Worm (Caenorhabditis elegans) whole organism, L3 larva: ENCODE results near the gene C02C6.14.
A peak's percentile ranks its signal among the peaks of the same experiment; 100 is the strongest.

Source experiments
- R02D3.7 ChIP-seq: fragments of 150-350 bp; optimal IDR thresholded peaks from 2 replicates; lab custom pipeline; 2014; ENCODE audit warnings: missing biosample characterization, missing genetic modification characterization
- aly-2 ChIP-seq: fragments of 150-350 bp; optimal IDR thresholded peaks from 2 replicates; lab custom pipeline; 2014; ENCODE audit warnings: missing biosample characterization, missing genetic modification characterization
- ceh-28 ChIP-seq: fragments of 150-350 bp; optimal IDR thresholded peaks from 2 replicates; lab custom pipeline; 2014; ENCODE audit warnings: missing biosample characterization, missing genetic modification reagents, missing genetic modification characterization
- ceh-9 ChIP-seq: sonication (generic microtip); optimal IDR thresholded peaks from 2 replicates; lab custom pipeline; 2018; ENCODE audit warnings: missing biosample characterization, missing genetic modification characterization
- daf-12 ChIP-seq: fragments of 150-350 bp; optimal IDR thresholded peaks from 2 replicates; lab custom pipeline; 2014; ENCODE audit warnings: missing biosample characterization, missing genetic modification reagents, missing genetic modification characterization
- egl-27 ChIP-seq: sonication (generic microtip); optimal IDR thresholded peaks from 4 replicates; lab custom pipeline; 2017; ENCODE audit warnings: missing biosample characterization, missing genetic modification reagents, missing genetic modification characterization
- egl-5 ChIP-seq: fragments of 150-350 bp; optimal IDR thresholded peaks from 2 replicates; lab custom pipeline; 2017; ENCODE audit warnings: missing biosample characterization, missing genetic modification reagents, missing genetic modification characterization, inconsistent platforms
- elt-1 ChIP-seq: fragments of 150-350 bp; optimal IDR thresholded peaks from 2 replicates; lab custom pipeline; 2014; ENCODE audit warnings: missing biosample characterization, missing genetic modification characterization
- elt-2 ChIP-seq: sonication (generic microtip); optimal IDR thresholded peaks from 2 replicates; lab custom pipeline; 2016; ENCODE audit warnings: missing genetic modification reagents, mild to moderate bottlenecking, missing genetic modification characterization, missing compliant biosample characterization
- elt-3 ChIP-seq, 3 experiments: fragments of 150-350 bp in 1 of 3; sonication (generic microtip) in 2 of 3; optimal IDR thresholded peaks; 2 replicates in 2 of 3; 4 replicates in 1 of 3; lab custom pipeline; 2014 to 2017; ENCODE audit warnings: missing biosample characterization in 3 of 3, missing genetic modification characterization in 3 of 3
- fkh-2 ChIP-seq: fragments of 150-350 bp; optimal IDR thresholded peaks from 2 replicates; lab custom pipeline; 2014; ENCODE audit warnings: missing biosample characterization, missing genetic modification reagents, missing genetic modification characterization
- fos-1 ChIP-seq: fragments of 150-350 bp; optimal IDR thresholded peaks from 2 replicates; lab custom pipeline; 2014; ENCODE audit warnings: missing biosample characterization, missing genetic modification characterization
- hmg-11 ChIP-seq: sonication (generic microtip); optimal IDR thresholded peaks from 2 replicates; lab custom pipeline; 2016; ENCODE audit warnings: missing genetic modification characterization, missing compliant biosample characterization
- jun-1 ChIP-seq: fragments of 150-350 bp; optimal IDR thresholded peaks from 2 replicates; lab custom pipeline; 2014; ENCODE audit warnings: missing biosample characterization, missing genetic modification reagents, missing genetic modification characterization
- lin-15B ChIP-seq: fragments of 150-350 bp; optimal IDR thresholded peaks from 2 replicates; lab custom pipeline; 2014; ENCODE audit warnings: missing biosample characterization, missing genetic modification characterization
- lin-39 ChIP-seq: fragments of 150-350 bp; optimal IDR thresholded peaks from 2 replicates; lab custom pipeline; 2018; ENCODE audit warnings: missing biosample characterization, missing genetic modification reagents, missing genetic modification characterization
- mdl-1 ChIP-seq: fragments of 150-350 bp; optimal IDR thresholded peaks from 2 replicates; lab custom pipeline; 2014; ENCODE audit warnings: missing biosample characterization, missing genetic modification characterization
- mml-1 ChIP-seq: fragments of 150-350 bp; sonication (generic microtip); optimal IDR thresholded peaks from 3 replicates; lab custom pipeline; 2014; ENCODE audit warnings: missing biosample characterization, missing genetic modification characterization
- nfya-1 ChIP-seq: sonication (generic microtip); optimal IDR thresholded peaks from 2 replicates; lab custom pipeline; 2017; ENCODE audit warnings: missing genetic modification characterization, mild to moderate bottlenecking, missing compliant biosample characterization, antibody characterized with exemption, moderate library complexity; ENCODE audit not compliant: insufficient read depth
- nhr-12 ChIP-seq: fragments of 150-350 bp; optimal IDR thresholded peaks from 2 replicates; lab custom pipeline; 2014; ENCODE audit warnings: missing biosample characterization, missing genetic modification characterization
- nhr-23 ChIP-seq: fragments of 150-350 bp; optimal IDR thresholded peaks from 2 replicates; lab custom pipeline; 2014; ENCODE audit warnings: missing biosample characterization, missing genetic modification reagents, missing genetic modification characterization
- nhr-237 ChIP-seq: fragments of 150-350 bp; optimal IDR thresholded peaks from 2 replicates; lab custom pipeline; 2014; ENCODE audit warnings: missing biosample characterization, missing genetic modification characterization
- nhr-25 ChIP-seq: sonication (generic microtip); optimal IDR thresholded peaks from 2 replicates; lab custom pipeline; 2017; ENCODE audit warnings: missing biosample characterization, missing genetic modification characterization
- nhr-28 ChIP-seq: fragments of 150-350 bp; optimal IDR thresholded peaks from 2 replicates; lab custom pipeline; 2014; ENCODE audit warnings: missing biosample characterization, missing genetic modification characterization
- nhr-43 ChIP-seq: sonication (generic microtip); optimal IDR thresholded peaks from 2 replicates; lab custom pipeline; 2016; ENCODE audit warnings: mild to moderate bottlenecking, missing genetic modification characterization, missing compliant biosample characterization; ENCODE audit not compliant: poor library complexity, severe bottlenecking
- nhr-67 ChIP-seq: fragments of 150-350 bp; optimal IDR thresholded peaks from 2 replicates; lab custom pipeline; 2014; ENCODE audit warnings: missing biosample characterization, missing genetic modification characterization
- nhr-77 ChIP-seq: fragments of 150-350 bp; optimal IDR thresholded peaks from 2 replicates; lab custom pipeline; 2014; ENCODE audit warnings: missing biosample characterization, missing genetic modification characterization
- pha-4 ChIP-seq: fragments of 150-350 bp; optimal IDR thresholded peaks from 2 replicates; lab custom pipeline; 2014; ENCODE audit warnings: missing biosample characterization, missing genetic modification reagents, missing genetic modification characterization
- skn-1 ChIP-seq: fragments of 150-350 bp; optimal IDR thresholded peaks from 2 replicates; lab custom pipeline; 2014; ENCODE audit warnings: missing biosample characterization, missing genetic modification characterization
- snpc-4 ChIP-seq: fragments of 150-350 bp; optimal IDR thresholded peaks from 2 replicates; lab custom pipeline; 2014; ENCODE audit warnings: missing biosample characterization, missing genetic modification characterization
- tbx-2 ChIP-seq: sonication (generic microtip); optimal IDR thresholded peaks from 2 replicates; lab custom pipeline; 2016; ENCODE audit warnings: mild to moderate bottlenecking, missing genetic modification characterization, missing compliant biosample characterization
- unc-62 ChIP-seq: fragments of 150-350 bp; sonication (generic microtip); optimal IDR thresholded peaks from 4 replicates; lab custom pipeline; 2014; ENCODE audit warnings: missing biosample characterization, missing genetic modification reagents, missing genetic modification characterization
- zag-1 ChIP-seq: fragments of 150-350 bp; optimal IDR thresholded peaks from 2 replicates; lab custom pipeline; 2014; ENCODE audit warnings: missing biosample characterization, missing genetic modification characterization
- ztf-4 ChIP-seq: fragments of 150-350 bp; optimal IDR thresholded peaks from 2 replicates; lab custom pipeline; 2014; ENCODE audit warnings: missing biosample characterization, missing genetic modification characterization

The C02C6.14 gene

ce11 chrX:15504795-15505194, 32.7 kb upstream of the C02C6.14 start, which contains the start of gene tbh-1:
Gene tbh-1 (minus strand): TSS chrX:15504895.
- TF ChIP-seq nhr-237 (tag; lab: Kevin White, UChicago) (no peak), ceh-9 (tag; lab: Kevin White, UChicago) (no peak), mml-1 (tag; lab: Kevin White, UChicago) (no peak), aly-2 (tag; lab: Kevin White, UChicago) (no peak), nhr-67 (no peak), nhr-12 (tag; lab: Kevin White, UChicago) (no peak), elt-3 (tag; optimal IDR thresholded peaks at IDR 0.05; lab: Kevin White, UChicago) (no peak), elt-1 (tag; lab: Kevin White, UChicago) (no peak), fkh-2 (tag; lab: Kevin White, UChicago) (no peak), daf-12 (tag; lab: Kevin White, UChicago) (no peak), nfya-1 (tag; lab: Kevin White, UChicago) (no peak), tbx-2 (tag; lab: Kevin White, UChicago) (no peak), nhr-25 (tag; lab: Kevin White, UChicago) (no peak), unc-62 (GFP tag; lab: Kevin White, UChicago) (no peak), hmg-11 (no peak)
- TF ChIP-seq, all 47 proteins: peak for 0

DNA sequence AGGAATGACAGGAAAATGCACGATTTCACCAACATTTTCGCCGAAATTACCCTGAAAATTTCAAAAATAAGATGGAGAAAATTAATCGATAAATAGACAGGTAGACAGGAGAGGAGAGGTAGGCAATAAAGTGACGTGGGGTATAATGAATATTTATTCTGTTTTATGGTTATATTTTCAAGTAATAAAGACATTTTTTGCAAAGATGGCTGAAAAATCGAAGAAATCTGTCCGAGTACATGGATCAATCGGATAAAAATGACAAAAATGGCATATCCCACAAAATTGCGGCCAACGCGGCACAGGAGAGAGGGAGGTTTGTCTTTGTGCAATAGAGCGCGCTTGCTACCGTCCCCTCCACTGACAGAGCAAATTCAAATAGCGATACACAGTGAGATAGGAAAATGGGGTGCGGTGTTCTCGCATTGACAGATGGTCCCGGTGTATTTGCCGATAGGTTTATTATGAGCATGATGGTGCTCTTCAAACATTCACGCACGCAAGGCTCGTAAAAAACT, 29.6 kb upstream of the C02C6.14 start, which contains the start of gene zipt-7.2:
Gene zipt-7.2, minus strand, starts transcription at position 51 of the 518 bp plus-strand sequence.
- TF ChIP-seq nhr-25 (tag; lab: Kevin White, UChicago), result no peak
- peak; percentile 6 for TF ChIP-seq ceh-28
- peak; percentile 59 for TF ChIP-seq lin-39 (tag; lab: Kevin White, UChicago)
- peak; percentile 36 for TF ChIP-seq hmg-11
- no peak for TF ChIP-seq ceh-9 (tag; lab: Kevin White, UChicago)
- TF ChIP-seq skn-1, result no peak
- TF ChIP-seq lin-15B (tag; lab: Kevin White, UChicago), result peak; percentile 41

DNA sequence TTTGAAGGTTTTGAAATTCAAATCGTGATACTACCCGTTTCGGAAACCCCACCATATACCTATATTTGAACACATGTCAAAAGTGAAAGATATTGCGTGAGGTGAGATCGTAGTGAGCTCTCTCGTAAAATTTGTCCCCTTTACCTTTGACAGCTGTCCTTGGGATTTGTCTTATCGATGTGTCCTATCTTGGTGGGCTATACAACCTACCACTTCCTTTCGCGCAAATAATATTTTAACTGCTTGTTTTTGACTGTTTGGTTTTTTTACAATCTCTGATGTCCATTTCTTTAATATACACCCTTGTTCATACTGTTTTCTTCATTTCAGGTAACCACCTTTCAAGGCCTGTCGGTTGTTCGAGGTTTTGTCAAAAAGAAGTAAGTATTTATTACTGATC, 27.8 kb upstream of the C02C6.14 start, which contains the start of gene eat-20:
Gene eat-20, plus strand, starts transcription at position 331 of the 400 bp plus-strand sequence.
- TF ChIP-seq mml-1 (tag; lab: Kevin White, UChicago) (no peak), hmg-11 (no peak), nhr-23 (tag; lab: Kevin White, UChicago) (peak; percentile 27), elt-1 (tag; lab: Kevin White, UChicago) (no peak), nhr-25 (tag; lab: Kevin White, UChicago) (peak; percentile 46)

- no peak for TF ChIP-seq egl-5 (tag; lab: Kevin White, UChicago)
- TF ChIP-seq snpc-4 (tag; lab: Kevin White, UChicago), result no peak
- no peak for TF ChIP-seq zag-1 (tag; lab: Kevin White, UChicago)
- no peak for TF ChIP-seq jun-1 (tag; lab: Kevin White, UChicago)
- TF ChIP-seq nhr-67, result no peak
- TF ChIP-seq tbx-2 (tag; lab: Kevin White, UChicago), result no peak
- no peak for TF ChIP-seq daf-12 (tag; lab: Kevin White, UChicago)
- no peak for TF ChIP-seq elt-2 (tag; lab: Kevin White, UChicago)
- no peak for TF ChIP-seq lin-15B (tag; lab: Kevin White, UChicago)
- no peak for TF ChIP-seq elt-3 (tag; optimal IDR thresholded peaks at IDR 0.05; lab: Kevin White, UChicago)
- TF ChIP-seq nhr-77, result no peak
- no peak for TF ChIP-seq nhr-25 (tag; lab: Kevin White, UChicago)
- TF ChIP-seq fos-1 (tag; lab: Kevin White, UChicago), result no peak
- TF ChIP-seq nfya-1 (tag; lab: Kevin White, UChicago), result no peak
- TF ChIP-seq skn-1, result no peak
- TF ChIP-seq elt-1 (tag; lab: Kevin White, UChicago), result no peak
- no peak for TF ChIP-seq aly-2 (tag; lab: Kevin White, UChicago)
- no peak for TF ChIP-seq egl-27 (tag; lab: Kevin White, UChicago)
- no peak for TF ChIP-seq hmg-11
Observed at ce11 chrX:15514547-15514946, 22.9 kb upstream of the C02C6.14 start.

DNA sequence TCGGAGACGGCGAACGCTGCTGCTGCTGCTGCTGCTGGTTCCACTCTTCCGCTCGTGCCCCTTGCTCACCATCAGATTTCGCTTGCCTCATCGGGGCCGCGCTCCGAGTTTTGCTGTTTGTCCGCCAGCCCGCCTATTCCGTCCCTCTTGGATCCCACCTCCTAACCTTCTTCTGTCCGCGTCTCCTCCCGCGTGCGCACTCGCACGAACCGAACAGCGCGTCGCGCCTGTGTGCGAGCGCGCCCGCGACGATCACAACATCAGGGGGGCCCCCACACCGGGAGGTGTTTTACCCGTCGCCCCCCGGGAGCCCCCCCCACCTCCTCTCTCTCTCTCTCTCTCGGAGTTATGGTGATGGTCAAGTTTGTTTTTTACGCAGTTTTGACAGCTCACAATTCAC, 21.7 kb upstream of the C02C6.14 start:
- TF ChIP-seq lin-39 (tag; lab: Kevin White, UChicago) (peak; percentile 10), snpc-4 (tag; lab: Kevin White, UChicago) (no peak)
- TF ChIP-seq, all 47 proteins: peak for 1

DNA sequence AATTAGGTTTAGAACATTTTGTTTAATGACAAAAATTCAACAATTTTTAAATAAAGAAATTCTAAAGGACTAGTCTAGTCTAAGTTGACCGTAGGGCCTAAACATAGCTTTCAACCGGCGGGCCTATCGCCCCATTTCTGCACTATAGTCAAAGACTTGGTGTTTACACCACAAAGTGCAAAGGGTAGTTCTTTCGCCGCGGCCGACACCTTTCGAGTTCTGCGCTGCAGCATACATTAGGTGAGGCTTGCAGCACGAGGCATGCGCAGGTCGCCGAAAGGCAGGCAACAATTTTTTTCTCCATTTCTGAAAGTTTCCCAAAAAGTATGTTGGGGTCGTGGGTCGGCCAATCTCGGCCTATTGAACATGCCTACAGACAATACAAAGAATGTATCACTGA, 9.0 kb upstream of the C02C6.14 start:
- TF ChIP-seq nhr-28, result no peak
- no peak for TF ChIP-seq nhr-77
- TF ChIP-seq lin-15B (tag; lab: Kevin White, UChicago), result no peak
- TF ChIP-seq nhr-25 (tag; lab: Kevin White, UChicago), result no peak
- TF ChIP-seq ceh-28, result no peak
- TF ChIP-seq nhr-12 (tag; lab: Kevin White, UChicago), result no peak
- TF ChIP-seq ceh-9 (tag; lab: Kevin White, UChicago), result no peak
- no peak for TF ChIP-seq hmg-11
- no peak for TF ChIP-seq elt-1 (tag; lab: Kevin White, UChicago)
- TF ChIP-seq unc-62 (GFP tag; lab: Kevin White, UChicago), result no peak
- no peak for TF ChIP-seq mdl-1
- no peak for TF ChIP-seq nhr-43 (tag; lab: Kevin White, UChicago)
- TF ChIP-seq nhr-237 (tag; lab: Kevin White, UChicago), result no peak
- TF ChIP-seq pha-4 (tag; lab: Kevin White, UChicago), result no peak
- no peak for TF ChIP-seq ztf-4 (tag; lab: Kevin White, UChicago)
- TF ChIP-seq daf-12 (tag; lab: Kevin White, UChicago), result no peak
- TF ChIP-seq elt-3 (tag; optimal IDR thresholded peaks at IDR 0.05; lab: Kevin White, UChicago), result no peak
- no peak for TF ChIP-seq egl-27 (tag; lab: Kevin White, UChicago)
- no peak for TF ChIP-seq R02D3.7
